Fruit fly (Drosophila melanogaster): ENCODE measurements around the gene CG7884.

Gene CG7884

DNA sequence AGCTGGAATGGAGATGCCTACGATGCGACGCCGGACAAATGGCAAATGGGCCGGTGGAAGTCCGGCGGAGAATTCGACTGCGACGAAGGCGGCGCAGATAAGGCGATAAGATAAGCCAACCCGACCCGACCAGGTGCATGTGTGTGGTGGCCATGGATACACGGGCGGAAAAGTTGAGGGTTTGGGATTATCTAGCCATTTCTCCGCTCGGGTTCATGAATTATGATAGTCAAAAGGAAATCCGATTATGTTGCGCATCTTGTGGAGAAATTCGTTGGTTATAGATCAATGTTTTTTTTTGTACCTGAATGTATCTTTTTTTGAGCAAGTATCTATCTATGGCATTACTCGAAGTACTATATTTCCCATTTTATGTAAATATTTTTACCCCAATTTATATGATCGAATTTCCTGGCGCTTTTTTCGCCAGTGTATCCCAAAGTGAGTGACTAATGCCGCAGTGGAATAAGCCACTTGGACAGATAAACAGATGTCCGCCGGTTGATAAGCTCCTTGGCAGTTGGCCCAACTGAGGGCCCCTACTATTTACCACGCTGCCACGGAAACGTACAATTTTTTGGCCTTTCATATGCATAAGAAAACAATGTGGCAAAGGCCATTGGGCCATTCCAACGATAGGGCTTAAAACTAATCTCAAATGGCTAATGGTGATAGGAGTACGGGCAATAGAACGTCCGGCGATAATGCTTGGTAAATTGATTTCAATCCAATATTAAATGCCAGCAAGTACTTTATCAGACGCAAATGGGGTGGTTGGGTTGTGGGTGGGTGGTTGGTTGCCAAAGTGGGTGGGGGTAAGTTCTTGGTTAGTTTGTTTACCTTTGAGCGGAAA lies 27.0 kb downstream of the CG7884 start, which contains the start of gene CG7992 (continued):
- TF ChIP-seq acj6 (GFP tag; optimal IDR thresholded peaks at IDR 0.05): peak; percentile 51
- no peak for TF ChIP-seq CG11294 (GFP tag; IDR thresholded peaks at IDR 0.05)

- TF ChIP-seq Eip75B (GFP tag; optimal IDR thresholded peaks at IDR 0.05) (no peak), spab (GFP tag; optimal IDR thresholded peaks at IDR 0.05) (no peak), Eip78C (GFP tag) (peak; percentile 43), CG11902 (GFP tag; optimal IDR thresholded peaks at IDR 0.05) (no peak), CG8319 (GFP tag; optimal IDR thresholded peaks at IDR 0.05) (no peak), Hr38 (GFP tag; optimal IDR thresholded peaks at IDR 0.05) (no peak), fd85E (GFP tag; optimal IDR thresholded peaks at IDR 0.05) (no peak), OdsH (GFP tag; optimal IDR thresholded peaks at IDR 0.05) (no peak), vri (GFP tag; optimal IDR thresholded peaks at IDR 0.05) (peak; percentile 14), CG6792 (GFP tag; optimal IDR thresholded peaks at IDR 0.05) (no peak), CG15336 (GFP tag; IDR thresholded peaks at IDR 0.05) (no peak), Lpt (GFP tag; optimal IDR thresholded peaks at IDR 0.05) (no peak), CG34406 (GFP tag; optimal IDR thresholded peaks at IDR 0.05) (no peak), Eip93F (GFP tag; optimal IDR thresholded peaks at IDR 0.05) (no peak), CG3919 (GFP tag; optimal IDR thresholded peaks at IDR 0.05) (no peak), fd59A (GFP tag; optimal IDR thresholded peaks at IDR 0.05) (no peak)
Measured at dm6 chrX:19248426-19249217, 28.2 kb downstream of the CG7884 start, which contains the start of gene Hs3st-B. TSS of gene Hs3st-B (plus strand) at chrX:19248639.

- TF ChIP-seq CG3919 (GFP tag; optimal IDR thresholded peaks at IDR 0.05) (no peak), achi (GFP tag; optimal IDR thresholded peaks at IDR 0.05) (no peak), CG3032 (tag; optimal IDR thresholded peaks at IDR 0.05) (no peak), Hr4 (GFP tag; optimal IDR thresholded peaks at IDR 0.05) (no peak), Met (GFP tag; optimal IDR thresholded peaks at IDR 0.05) (no peak), Sox102F (GFP tag; optimal IDR thresholded peaks at IDR 0.05) (no peak), pdm3 (GFP tag; optimal IDR thresholded peaks at IDR 0.05) (no peak), CG6792 (GFP tag; optimal IDR thresholded peaks at IDR 0.05) (no peak), CG8632 (GFP tag; optimal IDR thresholded peaks at IDR 0.05) (no peak), CG9139 (GFP tag; optimal IDR thresholded peaks at IDR 0.05) (no peak), Ets21C (GFP tag; optimal IDR thresholded peaks at IDR 0.05) (no peak), CG31627 (GFP tag; optimal IDR thresholded peaks at IDR 0.05) (no peak), CG16779 (tag; optimal IDR thresholded peaks at IDR 0.05) (no peak), Smox (GFP tag; optimal IDR thresholded peaks at IDR 0.05) (no peak), OdsH (GFP tag; optimal IDR thresholded peaks at IDR 0.05) (no peak), CG15336 (GFP tag; IDR thresholded peaks at IDR 0.05) (no peak), Eip75B (GFP tag; optimal IDR thresholded peaks at IDR 0.05) (no peak), cyc (GFP tag; optimal IDR thresholded peaks at IDR 0.05) (no peak), Sox14 (GFP tag; optimal IDR thresholded peaks at IDR 0.05) (no peak)
Measured at dm6 chrX:19249339-19249738, 28.9 kb downstream of the CG7884 start.

- no peak for TF ChIP-seq CG6854 (GFP tag; optimal IDR thresholded peaks at IDR 0.05)
- TF ChIP-seq vri (GFP tag; optimal IDR thresholded peaks at IDR 0.05): no peak
- TF ChIP-seq CG6792 (GFP tag; optimal IDR thresholded peaks at IDR 0.05): no peak
- no peak for TF ChIP-seq Met (GFP tag; optimal IDR thresholded peaks at IDR 0.05)
- no peak for TF ChIP-seq Hr38 (GFP tag; optimal IDR thresholded peaks at IDR 0.05)
- TF ChIP-seq CG7368 (GFP tag; optimal IDR thresholded peaks at IDR 0.05): no peak
- TF ChIP-seq Sox15 (GFP tag; optimal IDR thresholded peaks at IDR 0.05): no peak
- no peak for TF ChIP-seq CG34406 (GFP tag; optimal IDR thresholded peaks at IDR 0.05)
- no peak for TF ChIP-seq net (GFP tag; optimal IDR thresholded peaks at IDR 0.05)
- no peak for TF ChIP-seq lz (GFP tag; optimal IDR thresholded peaks at IDR 0.05)
- TF ChIP-seq OdsH (GFP tag; optimal IDR thresholded peaks at IDR 0.05): no peak
- TF ChIP-seq CG8319 (GFP tag; optimal IDR thresholded peaks at IDR 0.05): no peak
Measured at dm6 chrX:19250151-19250550, 29.7 kb downstream of the CG7884 start.
